Fruit fly (Drosophila melanogaster): ENCODE data around the gene CG32579.

CG32579 gene

DNA sequence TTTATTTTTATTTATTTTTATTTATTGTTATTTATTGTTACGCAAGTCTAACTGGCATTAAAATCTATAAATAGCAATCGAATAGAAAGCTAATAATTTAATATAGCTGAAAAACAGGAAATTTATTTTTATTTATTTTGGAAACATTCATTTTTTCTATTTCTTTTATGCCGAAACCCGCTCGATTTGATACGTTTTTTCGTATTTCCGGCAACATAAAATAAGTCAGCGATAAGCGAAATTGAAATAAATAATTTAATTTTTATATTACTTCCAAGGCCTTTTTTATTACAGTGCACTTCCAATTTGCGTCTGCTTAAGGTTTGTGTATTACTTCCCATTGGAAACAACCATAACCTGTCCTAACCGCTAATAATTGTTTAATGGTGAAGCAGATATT is 48.8 kb downstream of the CG32579 start (continued):
- TF ChIP-seq zf30C (GFP tag; optimal IDR thresholded peaks at IDR 0.05) (peak; percentile 17), CG31388 (GFP tag; optimal IDR thresholded peaks at IDR 0.05) (no peak), Ets65A (GFP tag) (no peak), BEAF-32 (GFP tag; optimal IDR thresholded peaks at IDR 0.05) (no peak), row (GFP tag; IDR thresholded peaks at IDR 0.05) (no peak), pb (GFP tag; optimal IDR thresholded peaks at IDR 0.05) (no peak), Fer2 (tag; optimal IDR thresholded peaks at IDR 0.05) (no peak), Sox100B (GFP tag; optimal IDR thresholded peaks at IDR 0.05) (peak; percentile 46), Nf-YA (GFP tag; IDR thresholded peaks at IDR 0.05) (no peak), CG10147 (GFP tag; optimal IDR thresholded peaks at IDR 0.05) (no peak), Hsf (GFP tag; optimal IDR thresholded peaks at IDR 0.05) (peak; percentile 14), amos (GFP tag; IDR thresholded peaks at IDR 0.05; ENCODE audit: partially characterized antibody) (no peak), her (GFP tag; optimal IDR thresholded peaks at IDR 0.05) (no peak), dmrt99B (tag; optimal IDR thresholded peaks at IDR 0.05) (no peak), HLH4C (GFP tag; IDR thresholded peaks at IDR 0.05; ENCODE audit: partially characterized antibody) (no peak), CG7372 (GFP tag; IDR thresholded peaks at IDR 0.05) (no peak)

DNA sequence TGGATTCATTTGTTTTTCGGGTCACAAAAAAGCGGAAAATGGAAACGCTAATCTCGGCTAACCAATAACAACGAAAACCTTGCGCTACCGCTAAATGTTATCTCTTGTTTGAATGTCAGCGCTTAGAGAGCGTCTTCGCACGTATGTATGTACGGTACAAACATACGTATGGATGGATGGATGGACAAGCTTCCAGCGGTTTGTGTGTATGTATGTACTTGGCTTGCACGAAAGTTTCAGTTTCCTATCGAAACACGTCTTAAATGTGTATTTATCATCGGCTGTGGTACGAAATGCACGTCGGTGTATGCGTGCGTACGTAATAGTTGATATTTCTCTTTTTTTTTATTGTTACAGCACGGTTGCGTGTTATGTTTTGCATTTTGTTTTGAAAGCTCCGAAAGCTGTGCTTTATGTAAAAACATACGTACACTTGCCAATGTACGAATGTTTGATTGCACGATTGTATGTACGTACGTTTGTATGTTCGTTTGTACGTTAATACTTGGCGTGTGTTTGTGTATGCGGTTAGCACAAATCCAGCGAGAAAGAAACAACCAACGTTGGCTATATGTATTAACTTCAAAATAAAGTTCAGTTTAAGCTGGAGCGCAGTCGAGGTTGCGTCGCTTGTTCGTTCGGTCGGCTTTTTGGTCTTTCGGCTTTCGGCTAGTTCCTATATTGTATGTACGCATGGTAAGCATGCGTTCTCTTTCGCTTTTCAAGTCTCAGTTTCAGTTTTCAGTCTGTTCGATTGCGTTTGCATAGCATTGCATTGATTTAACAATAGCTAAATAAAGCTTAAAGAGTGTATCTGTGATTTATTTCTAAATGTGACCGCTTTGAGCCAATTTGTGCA is 49.6 kb downstream of the CG32579 start, which contains the start of gene Fur2:
Fur2 (plus strand) TSS at position 595 of the 859 bp plus-strand sequence.
- TF ChIP-seq CG33557 (GFP tag; optimal IDR thresholded peaks at IDR 0.05) (no peak), NC2α (GFP tag; optimal IDR thresholded peaks at IDR 0.05) (no peak), CG4424 (GFP tag; optimal IDR thresholded peaks at IDR 0.05) (no peak), Doc2 (GFP tag; IDR thresholded peaks at IDR 0.05) (no peak), CG12071 (GFP tag; optimal IDR thresholded peaks at IDR 0.05) (no peak), CkIIα-i1 (GFP tag; IDR thresholded peaks at IDR 0.05) (no peak), CG7928 (GFP tag; optimal IDR thresholded peaks at IDR 0.05) (no peak), CG5180 (GFP tag; optimal IDR thresholded peaks at IDR 0.05) (peak; percentile 75), CG8089 (GFP tag; optimal IDR thresholded peaks at IDR 0.05) (no peak), Hmx (GFP tag; optimal IDR thresholded peaks at IDR 0.05) (no peak), CG12769 (tag; optimal IDR thresholded peaks at IDR 0.05) (no peak), Scr (GFP tag; IDR thresholded peaks at IDR 0.05; ENCODE audit: partially characterized antibody) (no peak), Deaf1 (tag; optimal IDR thresholded peaks at IDR 0.05) (peak; percentile 79), run (tag; optimal IDR thresholded peaks at IDR 0.05) (no peak), CG2116 (GFP tag; optimal IDR thresholded peaks at IDR 0.05) (no peak), pb (GFP tag; optimal IDR thresholded peaks at IDR 0.05) (no peak), bsh (GFP tag; optimal IDR thresholded peaks at IDR 0.05) (no peak), Nf-YA (GFP tag; IDR thresholded peaks at IDR 0.05) (no peak), CG10147 (GFP tag; optimal IDR thresholded peaks at IDR 0.05) (no peak), her (GFP tag; optimal IDR thresholded peaks at IDR 0.05) (no peak), Lhr (GFP tag; optimal IDR thresholded peaks at IDR 0.05) (no peak), CG13287 (GFP tag; IDR thresholded peaks at IDR 0.05; ENCODE audit: partially characterized antibody) (0 out of 2 replicates have a peak, but pooled peaks have one; percentile 34), CG2199 (GFP tag; IDR thresholded peaks at IDR 0.05) (0 out of 3 replicates have a peak, but pooled peaks have one; percentile 59), ham (GFP tag; IDR thresholded peaks at IDR 0.05) (no peak), CG15601 (tag; optimal IDR thresholded peaks at IDR 0.05) (no peak), Mes4 (GFP tag; optimal IDR thresholded peaks at IDR 0.05) (no peak), onecut (GFP tag; IDR thresholded peaks at IDR 0.05) (peak; percentile 18; the same call in 1 of the 2 replicates), Pdp1 (GFP tag; optimal IDR thresholded peaks at IDR 0.05) (peak in 1 of 2 experiments; percentile 95), eyg (GFP tag; optimal IDR thresholded peaks at IDR 0.05) (no peak), ase (GFP tag; IDR thresholded peaks at IDR 0.05) (no peak), nom (GFP tag; optimal IDR thresholded peaks at IDR 0.05) (peak; percentile 49), CG6765 (GFP tag; optimal IDR thresholded peaks at IDR 0.05) (no peak), Mrtf (GFP tag; IDR thresholded peaks at IDR 0.05) (no peak), unc-4 (GFP tag; IDR thresholded peaks at IDR 0.05; ENCODE audit: partially characterized antibody) (0 out of 2 replicates have a peak, but pooled peaks have one; percentile 10), trh (GFP tag; optimal IDR thresholded peaks at IDR 0.05) (no peak)
